Worm (Caenorhabditis elegans) whole organism, mixed stage, embryonic: ENCODE results near the gene Y116F11B.17.

Experiments used
- M03D4.4 ChIP-seq: sonication (generic microtip); optimal IDR thresholded peaks from 2 replicates; lab custom pipeline; 2017; ENCODE audit warnings: mild to moderate bottlenecking, missing genetic modification characterization, missing compliant biosample characterization
- bed-3 ChIP-seq: fragments of 200-800 bp; sonication (Bioruptor generic); optimal IDR thresholded peaks from 3 replicates; lab custom pipeline; 2018; ENCODE audit warnings: mild to moderate bottlenecking, missing genetic modification characterization, moderate library complexity, missing compliant biosample characterization
- blmp-1 ChIP-seq: fragments of 150-350 bp; optimal IDR thresholded peaks from 2 replicates; lab custom pipeline; 2014; ENCODE audit warnings: missing biosample characterization, missing genetic modification characterization
- ceh-39 ChIP-seq: fragments of 150-350 bp; optimal IDR thresholded peaks from 2 replicates; lab custom pipeline; 2014; ENCODE audit warnings: missing biosample characterization, missing genetic modification characterization
- ceh-43 ChIP-seq: fragments of 200-800 bp; sonication (Bioruptor generic); optimal IDR thresholded peaks from 2 replicates; lab custom pipeline; 2018; ENCODE audit warnings: mild to moderate bottlenecking, missing genetic modification characterization, moderate library complexity, missing compliant biosample characterization
- ceh-83 ChIP-seq: fragments of 200-800 bp; sonication (Bioruptor generic); optimal IDR thresholded peaks from 2 replicates; lab custom pipeline; 2018; ENCODE audit warnings: mild to moderate bottlenecking, missing genetic modification characterization, missing compliant biosample characterization
- ces-1 ChIP-seq: fragments of 150-350 bp; optimal IDR thresholded peaks from 2 replicates; lab custom pipeline; 2014; ENCODE audit warnings: missing biosample characterization, missing genetic modification reagents, missing genetic modification characterization
- cnd-1 ChIP-seq: fragments of 200-800 bp; sonication (Bioruptor generic); optimal IDR thresholded peaks from 2 replicates; lab custom pipeline; 2018; ENCODE audit warnings: mild to moderate bottlenecking, missing genetic modification characterization, missing compliant biosample characterization
- drap-1 ChIP-seq: fragments of 200-800 bp; sonication (Bioruptor generic); optimal IDR thresholded peaks from 3 replicates; lab custom pipeline; 2018; ENCODE audit warnings: mild to moderate bottlenecking, missing genetic modification characterization, missing compliant biosample characterization
- elt-1 ChIP-seq: sonication (generic microtip); optimal IDR thresholded peaks from 2 replicates; lab custom pipeline; 2017; ENCODE audit warnings: missing genetic modification characterization, mild to moderate bottlenecking, missing compliant biosample characterization, antibody characterized with exemption, moderate library complexity, borderline replicate concordance; ENCODE audit not compliant: insufficient read depth
- elt-3 ChIP-seq: fragments of 150-350 bp; optimal IDR thresholded peaks from 2 replicates; lab custom pipeline; 2014; ENCODE audit warnings: missing biosample characterization, missing genetic modification characterization
- flh-1 ChIP-seq: fragments of 200-800 bp; sonication (Bioruptor generic); optimal IDR thresholded peaks from 2 replicates; lab custom pipeline; 2018; ENCODE audit warnings: mild to moderate bottlenecking, missing genetic modification characterization, moderate library complexity, missing compliant biosample characterization
- ham-2 ChIP-seq: fragments of 200-800 bp; sonication (Bioruptor generic); optimal IDR thresholded peaks from 2 replicates; lab custom pipeline; 2018; ENCODE audit warnings: mild to moderate bottlenecking, missing genetic modification characterization, missing compliant biosample characterization
- hlh-1 ChIP-seq: fragments of 150-350 bp; optimal IDR thresholded peaks from 2 replicates; lab custom pipeline; 2014; ENCODE audit warnings: missing biosample characterization, missing genetic modification reagents, missing genetic modification characterization
- lin-13 ChIP-seq: fragments of 150-350 bp; optimal IDR thresholded peaks from 2 replicates; lab custom pipeline; 2014; ENCODE audit warnings: missing biosample characterization, missing genetic modification characterization
- lin-32 ChIP-seq: fragments of 200-800 bp; sonication (Bioruptor generic); optimal IDR thresholded peaks from 2 replicates; lab custom pipeline; 2018; ENCODE audit warnings: mild to moderate bottlenecking, missing genetic modification characterization, missing compliant biosample characterization
- lsy-2 ChIP-seq: fragments of 150-350 bp; optimal IDR thresholded peaks from 2 replicates; lab custom pipeline; 2014; ENCODE audit warnings: missing biosample characterization, missing genetic modification characterization
- mab-5 ChIP-seq: fragments of 150-350 bp; optimal IDR thresholded peaks from 2 replicates; lab custom pipeline; 2014; ENCODE audit warnings: missing biosample characterization, missing genetic modification characterization
- mep-1 ChIP-seq: fragments of 150-350 bp; optimal IDR thresholded peaks from 2 replicates; lab custom pipeline; 2017; ENCODE audit warnings: missing biosample characterization, missing genetic modification reagents, missing genetic modification characterization, inconsistent platforms
- mls-2 ChIP-seq: sonication (generic microtip); optimal IDR thresholded peaks from 2 replicates; lab custom pipeline; 2016; ENCODE audit warnings: mild to moderate bottlenecking, missing genetic modification characterization, moderate library complexity, missing compliant biosample characterization
- nhr-12 ChIP-seq: fragments of 150-350 bp; optimal IDR thresholded peaks from 2 replicates; lab custom pipeline; 2014; ENCODE audit warnings: missing biosample characterization, missing genetic modification characterization
- nhr-2 ChIP-seq: fragments of 150-350 bp; optimal IDR thresholded peaks from 2 replicates; lab custom pipeline; 2014; ENCODE audit warnings: missing biosample characterization, missing genetic modification characterization
- nhr-237 ChIP-seq: fragments of 150-350 bp; optimal IDR thresholded peaks from 2 replicates; lab custom pipeline; 2014; ENCODE audit warnings: missing biosample characterization, missing genetic modification characterization
- nhr-28 ChIP-seq: fragments of 150-350 bp; optimal IDR thresholded peaks from 2 replicates; lab custom pipeline; 2014; ENCODE audit warnings: missing biosample characterization, missing genetic modification characterization
- nhr-76 ChIP-seq: sonication (generic microtip); optimal IDR thresholded peaks from 2 replicates; lab custom pipeline; 2017; ENCODE audit warnings: missing biosample characterization, missing genetic modification characterization
- pha-4 ChIP-seq: fragments of 150-350 bp; optimal IDR thresholded peaks from 2 replicates; lab custom pipeline; 2018; ENCODE audit warnings: missing biosample characterization, missing genetic modification reagents, missing genetic modification characterization
- sem-2 ChIP-seq: fragments of 200-800 bp; sonication (Bioruptor generic); optimal IDR thresholded peaks from 2 replicates; lab custom pipeline; 2018; ENCODE audit warnings: mild to moderate bottlenecking, missing genetic modification characterization, missing compliant biosample characterization
- snpc-4 ChIP-seq: fragments of 150-350 bp; optimal IDR thresholded peaks from 2 replicates; lab custom pipeline; 2014; ENCODE audit warnings: missing biosample characterization, missing genetic modification characterization
- sptf-1 ChIP-seq: sonication (generic microtip); optimal IDR thresholded peaks from 2 replicates; lab custom pipeline; 2017; ENCODE audit warnings: mild to moderate bottlenecking, missing genetic modification characterization, moderate library complexity, missing compliant biosample characterization
- tbx-8 ChIP-seq: fragments of 200-800 bp; sonication (Bioruptor generic); optimal IDR thresholded peaks from 2 replicates; lab custom pipeline; 2018; ENCODE audit warnings: mild to moderate bottlenecking, missing genetic modification characterization, moderate library complexity, missing compliant biosample characterization
- unc-120 ChIP-seq: sonication (generic microtip); optimal IDR thresholded peaks from 2 replicates; lab custom pipeline; 2017; ENCODE audit warnings: missing genetic modification characterization, missing compliant biosample characterization; ENCODE audit not compliant: poor library complexity, severe bottlenecking
- unc-39 ChIP-seq: fragments of 150-350 bp; optimal IDR thresholded peaks from 2 replicates; lab custom pipeline; 2014; ENCODE audit warnings: missing biosample characterization, missing genetic modification characterization
- unc-62 ChIP-seq: fragments of 150-350 bp; optimal IDR thresholded peaks from 2 replicates; lab custom pipeline; 2014; ENCODE audit warnings: missing biosample characterization, missing genetic modification reagents, missing genetic modification characterization
- zip-8 ChIP-seq: fragments of 150-350 bp; optimal IDR thresholded peaks from 2 replicates; lab custom pipeline; 2014; ENCODE audit warnings: missing biosample characterization, missing genetic modification characterization
- ztf-11 ChIP-seq: fragments of 150-350 bp; optimal IDR thresholded peaks from 2 replicates; lab custom pipeline; 2014; ENCODE audit warnings: missing biosample characterization, missing genetic modification characterization

The Y116F11B.17 gene

DNA sequence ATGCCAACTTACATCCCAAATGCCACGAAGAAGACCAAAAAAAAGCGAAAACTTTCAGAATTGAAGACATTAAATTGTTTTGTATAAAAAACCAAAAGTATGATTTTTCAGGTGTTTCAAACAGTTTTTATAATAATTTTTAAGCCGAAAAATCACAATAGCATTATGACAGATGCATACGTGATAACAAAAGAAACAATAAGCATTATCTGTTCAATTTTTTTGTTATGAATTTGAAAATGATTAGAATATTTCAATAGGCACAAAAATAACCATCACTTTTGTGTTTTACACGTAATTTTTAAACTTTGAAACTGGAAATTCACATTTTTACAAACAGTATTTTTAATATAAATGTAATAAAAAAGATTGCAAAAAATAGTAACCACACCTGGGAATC is at the start of gene Y116F11B.17:
TSS of gene Y116F11B.17 (minus strand) at position 101 of the 400 bp plus-strand sequence.
- TF ChIP-seq elt-1 (tag; lab: Kevin White, UChicago) = no peak
- no peak for TF ChIP-seq mls-2
- TF ChIP-seq tbx-8 (GFP tag; lab: Kevin White, UChicago) = no peak
- TF ChIP-seq nhr-76 = no peak
- TF ChIP-seq ces-1 = no peak
- TF ChIP-seq ham-2 (GFP tag; lab: Kevin White, UChicago) = no peak
- TF ChIP-seq sptf-1 (tag; lab: Kevin White, UChicago) = no peak
- no peak for TF ChIP-seq flh-1 (GFP tag; lab: Kevin White, UChicago)
- no peak for TF ChIP-seq bed-3 (GFP tag; lab: Kevin White, UChicago)
- no peak for TF ChIP-seq cnd-1 (tag; lab: Kevin White, UChicago)
- no peak for TF ChIP-seq ceh-83
- TF ChIP-seq mep-1 (tag; lab: Kevin White, UChicago) = no peak
- TF ChIP-seq lin-13 (tag; lab: Kevin White, UChicago) = no peak
- no peak for TF ChIP-seq nhr-2
- TF ChIP-seq snpc-4 = no peak

DNA sequence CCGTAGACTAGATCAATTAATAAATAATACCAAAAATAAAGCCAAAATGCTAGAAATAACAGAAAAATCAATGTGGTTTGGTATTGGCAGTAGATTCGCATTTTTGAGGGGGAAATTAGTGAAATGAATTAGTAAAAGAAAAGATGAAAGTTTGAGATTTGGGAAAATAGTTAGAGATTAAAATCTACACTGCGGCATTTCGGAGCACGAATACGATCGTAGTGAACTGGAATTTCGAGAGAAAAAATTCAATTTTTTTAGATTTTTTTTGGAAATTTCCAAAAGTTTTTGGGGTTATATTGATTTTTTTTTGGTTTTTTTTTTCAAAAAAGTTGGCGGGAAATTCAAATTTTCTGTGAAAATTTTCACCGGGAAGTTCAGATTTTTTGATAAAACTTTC is 45.9 kb upstream of the Y116F11B.17 start, which contains the start of gene Y116F11B.9:
TSS of gene Y116F11B.9 (minus strand) at position 101 of the 400 bp plus-strand sequence.
- TF ChIP-seq ztf-11 (no peak), ceh-43 (no peak), lin-32 (GFP tag; lab: Kevin White, UChicago) (no peak), unc-39 (tag; lab: Kevin White, UChicago) (no peak), nhr-28 (tag; lab: Kevin White, UChicago) (no peak), blmp-1 (tag; lab: Kevin White, UChicago) (no peak), mls-2 (no peak), sptf-1 (tag; lab: Kevin White, UChicago) (no peak), snpc-4 (no peak), tbx-8 (GFP tag; lab: Kevin White, UChicago) (no peak), mab-5 (tag; lab: Kevin White, UChicago) (no peak), ces-1 (no peak), nhr-12 (tag; lab: Kevin White, UChicago) (no peak), nhr-76 (no peak), lsy-2 (no peak), lin-13 (tag; lab: Kevin White, UChicago) (no peak), elt-3 (tag; lab: Kevin White, UChicago) (no peak)

DNA sequence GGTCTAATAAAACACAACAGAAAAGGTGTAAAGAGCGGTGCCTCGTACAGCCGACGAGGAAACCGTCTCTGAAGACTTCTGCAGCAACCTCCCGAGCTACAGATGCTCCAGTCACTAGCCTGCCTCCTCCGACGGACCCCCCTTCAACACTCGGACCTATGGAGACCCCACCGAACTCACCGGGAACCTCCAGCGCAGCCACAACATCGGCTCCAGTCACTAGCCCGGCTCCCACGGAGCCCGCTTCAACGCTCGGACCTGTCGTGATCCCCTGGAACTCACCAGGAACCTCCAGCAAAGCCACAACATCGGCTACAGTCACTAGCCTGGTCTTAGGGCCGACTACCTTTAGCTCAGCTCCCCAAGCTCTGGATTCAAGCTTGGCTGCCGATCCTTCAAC is 38.2 kb upstream of the Y116F11B.17 start:
- TF ChIP-seq mab-5 (tag; lab: Kevin White, UChicago) (no peak), flh-1 (GFP tag; lab: Kevin White, UChicago) (no peak), mep-1 (tag; lab: Kevin White, UChicago) (no peak), mls-2 (no peak), lin-32 (GFP tag; lab: Kevin White, UChicago) (no peak), sem-2 (GFP tag; lab: Kevin White, UChicago) (no peak), cnd-1 (tag; lab: Kevin White, UChicago) (no peak), zip-8 (tag; lab: Kevin White, UChicago) (no peak), blmp-1 (tag; lab: Kevin White, UChicago) (no peak), elt-1 (tag; lab: Kevin White, UChicago) (no peak), unc-62 (GFP tag; lab: Kevin White, UChicago) (no peak), nhr-76 (no peak), lsy-2 (no peak), M03D4.4 (no peak), sptf-1 (tag; lab: Kevin White, UChicago) (no peak), drap-1 (GFP tag; lab: Kevin White, UChicago) (no peak), unc-120 (tag; lab: Kevin White, UChicago) (no peak), hlh-1 (tag; lab: Kevin White, UChicago) (no peak), bed-3 (GFP tag; lab: Kevin White, UChicago) (no peak), ceh-39 (tag; lab: Kevin White, UChicago) (no peak)

DNA sequence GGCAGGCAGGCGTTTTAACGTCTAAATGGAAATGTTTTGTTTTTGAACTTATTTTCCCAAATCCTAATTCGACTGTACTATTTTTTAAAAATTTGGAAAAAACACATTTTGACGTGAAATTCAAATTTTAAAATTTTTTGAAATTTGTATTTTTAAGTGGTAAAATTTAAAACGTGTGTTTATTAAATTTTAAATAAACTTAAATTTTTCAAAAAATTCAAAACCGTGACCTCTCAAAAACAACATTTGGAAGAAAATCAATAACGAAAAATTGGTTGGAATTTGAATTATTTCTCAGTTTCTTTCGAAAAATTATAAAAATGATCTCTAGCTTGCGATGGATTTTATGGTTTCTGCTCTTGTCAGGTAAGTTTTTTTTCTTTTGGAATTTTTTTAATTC is 35.3 kb upstream of the Y116F11B.17 start, which contains the start of gene Y116F11B.8:
TSS of gene Y116F11B.8 (plus strand) at position 301 of the 400 bp plus-strand sequence.
- TF ChIP-seq nhr-28 (tag; lab: Kevin White, UChicago) = no peak
- TF ChIP-seq blmp-1 (tag; lab: Kevin White, UChicago) = no peak
- no peak for TF ChIP-seq ceh-39 (tag; lab: Kevin White, UChicago)
- no peak for TF ChIP-seq hlh-1 (tag; lab: Kevin White, UChicago)
- no peak for TF ChIP-seq mls-2
- no peak for TF ChIP-seq ham-2 (GFP tag; lab: Kevin White, UChicago)
- no peak for TF ChIP-seq elt-1 (tag; lab: Kevin White, UChicago)
- no peak for TF ChIP-seq zip-8 (tag; lab: Kevin White, UChicago)
- TF ChIP-seq cnd-1 (tag; lab: Kevin White, UChicago) = no peak
- no peak for TF ChIP-seq elt-3 (tag; lab: Kevin White, UChicago)
- TF ChIP-seq pha-4 (tag; lab: Kevin White, UChicago) = no peak
- TF ChIP-seq bed-3 (GFP tag; lab: Kevin White, UChicago) = no peak
- TF ChIP-seq nhr-237 = no peak
- TF ChIP-seq drap-1 (GFP tag; lab: Kevin White, UChicago) = no peak
- no peak for TF ChIP-seq lin-13 (tag; lab: Kevin White, UChicago)
- no peak for TF ChIP-seq nhr-76
- TF ChIP-seq sptf-1 (tag; lab: Kevin White, UChicago) = no peak
- no peak for TF ChIP-seq sem-2 (GFP tag; lab: Kevin White, UChicago)
- TF ChIP-seq lsy-2 = no peak
- no peak for TF ChIP-seq unc-39 (tag; lab: Kevin White, UChicago)
